Fruit fly (Drosophila melanogaster) whole organism, embryonic: ENCODE measurements around the gene gfzf.
A peak's percentile ranks its signal among the peaks of the same experiment; 100 is the strongest.

ENCODE experiments used
- BtbVII ChIP-seq: fragments of 200-800 bp; sonication (Bioruptor generic); optimal IDR thresholded peaks from 3 replicates; lab custom pipeline; 2017; ENCODE audit warnings: missing biosample characterization, mild to moderate bottlenecking, missing genetic modification characterization
- CG10321 ChIP-seq: fragments of 200-800 bp; sonication (Bioruptor generic); IDR thresholded peaks from 2 replicates; pipeline ENCODE4 v1.3.6; 2022; ENCODE audit warnings: missing biosample characterization, missing genetic modification characterization
- CG10654 ChIP-seq: fragments of 200-800 bp; sonication (Bioruptor generic); optimal IDR thresholded peaks from 2 replicates; lab custom pipeline; 2016; ENCODE audit warnings: missing biosample characterization, missing genetic modification characterization
- CG12744 ChIP-seq: fragments of 200-800 bp; sonication (Bioruptor generic); optimal IDR thresholded peaks from 2 replicates; lab custom pipeline; 2016; ENCODE audit warnings: missing biosample characterization, missing genetic modification characterization
- CG12769 ChIP-seq: fragments of 200-800 bp; sonication (Bioruptor generic); optimal IDR thresholded peaks from 2 replicates; lab custom pipeline; 2019; ENCODE audit warnings: missing biosample characterization, mild to moderate bottlenecking, missing genetic modification characterization, moderate library complexity
- CG13775 ChIP-seq: fragments of 200-800 bp; sonication (Bioruptor generic); optimal IDR thresholded peaks from 3 replicates; lab custom pipeline; 2017; ENCODE audit warnings: missing biosample characterization, mild to moderate bottlenecking, missing genetic modification characterization
- CG15514 ChIP-seq: fragments of 200-800 bp; sonication (Bioruptor generic); optimal IDR thresholded peaks from 3 replicates; lab custom pipeline; 2017; ENCODE audit warnings: missing biosample characterization, missing genetic modification characterization, mild to moderate bottlenecking, moderate library complexity, missing genetic modification reagents
- CG1647 ChIP-seq: fragments of 200-800 bp; sonication (Bioruptor generic); optimal IDR thresholded peaks from 3 replicates; lab custom pipeline; 2016; ENCODE audit warnings: missing biosample characterization, missing genetic modification characterization
- CG18262 ChIP-seq: fragments of 200-800 bp; optimal IDR thresholded peaks from 3 replicates; lab custom pipeline; 2019; ENCODE audit warnings: missing biosample characterization, mild to moderate bottlenecking, missing genetic modification characterization, moderate library complexity
- CG1832 ChIP-seq: fragments of 200-800 bp; sonication (Bioruptor generic); optimal IDR thresholded peaks from 2 replicates; lab custom pipeline; 2017; ENCODE audit warnings: missing biosample characterization, mild to moderate bottlenecking, missing genetic modification characterization, inconsistent platforms
- CG2202 ChIP-seq: fragments of 200-800 bp; sonication (Bioruptor generic); optimal IDR thresholded peaks from 2 replicates; lab custom pipeline; 2018; ENCODE audit warnings: missing biosample characterization, mild to moderate bottlenecking, missing genetic modification characterization
- CG2678 ChIP-seq: fragments of 200-800 bp; sonication (Bioruptor generic); optimal IDR thresholded peaks from 3 replicates; lab custom pipeline; 2019; ENCODE audit warnings: missing biosample characterization, mild to moderate bottlenecking, missing genetic modification characterization, moderate library complexity
- CG33213 ChIP-seq: fragments of 200-800 bp; sonication (Bioruptor generic); optimal IDR thresholded peaks from 3 replicates; lab custom pipeline; 2016; ENCODE audit warnings: missing biosample characterization, missing genetic modification characterization
- CG3995 ChIP-seq: fragments of 200-800 bp; sonication (Bioruptor generic); optimal IDR thresholded peaks from 3 replicates; lab custom pipeline; 2016; ENCODE audit warnings: missing biosample characterization, missing genetic modification characterization
- CG5245 ChIP-seq: fragments of 200-800 bp; sonication (Bioruptor generic); optimal IDR thresholded peaks from 3 replicates; lab custom pipeline; 2016; ENCODE audit warnings: missing biosample characterization, missing genetic modification characterization
- CG7839 ChIP-seq: fragments of 200-800 bp; sonication (Bioruptor generic); optimal IDR thresholded peaks from 3 replicates; lab custom pipeline; 2018; ENCODE audit warnings: missing biosample characterization, mild to moderate bottlenecking, missing genetic modification characterization, moderate library complexity
- CG8290 ChIP-seq, 3 experiments: fragments of 200-800 bp; sonication (Bioruptor generic); optimal IDR thresholded peaks; 2 replicates each; lab custom pipeline; 2016 to 2019; ENCODE audit warnings: missing biosample characterization in 3 of 3, missing genetic modification characterization in 3 of 3, mild to moderate bottlenecking in 2 of 3, moderate library complexity in 1 of 3
- CG8924 ChIP-seq: fragments of 200-800 bp; optimal IDR thresholded peaks from 3 replicates; lab custom pipeline; 2019; ENCODE audit warnings: missing biosample characterization, mild to moderate bottlenecking, missing genetic modification characterization, moderate library complexity
- Dek ChIP-seq: fragments of 200-800 bp; sonication (Bioruptor generic); optimal IDR thresholded peaks from 3 replicates; lab custom pipeline; 2019; ENCODE audit warnings: missing biosample characterization, mild to moderate bottlenecking, missing genetic modification characterization, moderate library complexity
- HLHmδ ChIP-seq: fragments of 200-800 bp; sonication (Bioruptor generic); optimal IDR thresholded peaks from 2 replicates; lab custom pipeline; 2018; ENCODE audit warnings: missing biosample characterization, mild to moderate bottlenecking, missing genetic modification characterization, moderate library complexity
- Hr78 ChIP-seq, 2 experiments: fragments of 200-800 bp in 1 of 2; fragments of >200 bp in 1 of 2; sonication (Bioruptor generic) in 1 of 2; optimal IDR thresholded peaks; 2 replicates each; lab custom pipeline; 2017 to 2019; ENCODE audit warnings: missing biosample characterization in 2 of 2, missing genetic modification characterization in 2 of 2, mild to moderate bottlenecking in 1 of 2, moderate library complexity in 1 of 2
- Jarid2 ChIP-seq: fragments of 200-800 bp; sonication (Bioruptor generic); optimal IDR thresholded peaks from 3 replicates; lab custom pipeline; 2017; ENCODE audit warnings: mild to moderate bottlenecking, missing biosample characterization, missing genetic modification reagents, missing genetic modification characterization
- NK7.1 ChIP-seq: fragments of 200-800 bp; sonication (Bioruptor generic); optimal IDR thresholded peaks from 3 replicates; lab custom pipeline; 2016; ENCODE audit warnings: missing biosample characterization, missing genetic modification characterization
- Pdp1 ChIP-seq, 2 experiments: fragments of 200-800 bp; sonication (Bioruptor generic); optimal IDR thresholded peaks; 3 replicates each; lab custom pipeline; 2016; ENCODE audit warnings: missing biosample characterization in 2 of 2, missing genetic modification characterization in 2 of 2, mild to moderate bottlenecking in 1 of 2, moderate library complexity in 1 of 2
- Sox100B ChIP-seq: fragments of 200-800 bp; sonication (Bioruptor generic); optimal IDR thresholded peaks from 3 replicates; lab custom pipeline; 2018; ENCODE audit warnings: missing biosample characterization, mild to moderate bottlenecking, missing genetic modification characterization
- Sry-δ ChIP-seq: fragments of 200-800 bp; sonication (Bioruptor generic); optimal IDR thresholded peaks from 2 replicates; lab custom pipeline; 2016; ENCODE audit warnings: missing biosample characterization, missing genetic modification characterization
- Ssrp ChIP-seq: fragments of 200-800 bp; sonication (Bioruptor generic); optimal IDR thresholded peaks from 2 replicates; lab custom pipeline; 2018; ENCODE audit warnings: missing biosample characterization, mild to moderate bottlenecking, missing genetic modification characterization, moderate library complexity
- Trl ChIP-seq, 3 experiments: fragments of >200 bp in 2 of 3; fragments of 200-800 bp in 1 of 3; sonication (Bioruptor generic) in 1 of 3; optimal IDR thresholded peaks; 2 replicates in 1 of 3; 3 replicates in 2 of 3; lab custom pipeline; 2016 to 2017; ENCODE audit warnings: missing biosample characterization in 1 of 3, missing genetic modification characterization in 1 of 3
- Xbp1 ChIP-seq: fragments of 200-800 bp; sonication (Bioruptor generic); optimal IDR thresholded peaks from 3 replicates; lab custom pipeline; 2016; ENCODE audit warnings: missing biosample characterization, mild to moderate bottlenecking, missing genetic modification characterization
- abd-A ChIP-seq: fragments of 200-800 bp; sonication (Bioruptor generic); optimal IDR thresholded peaks from 3 replicates; lab custom pipeline; 2019; ENCODE audit warnings: missing biosample characterization, mild to moderate bottlenecking, missing genetic modification characterization, moderate library complexity
- btn ChIP-seq: fragments of 200-800 bp; sonication (Bioruptor generic); optimal IDR thresholded peaks from 2 replicates; lab custom pipeline; 2016; ENCODE audit warnings: missing biosample characterization, missing genetic modification characterization
- cg ChIP-seq: fragments of 200-800 bp; sonication (Bioruptor generic); optimal IDR thresholded peaks from 3 replicates; lab custom pipeline; 2019; ENCODE audit warnings: missing biosample characterization, mild to moderate bottlenecking, missing genetic modification characterization, moderate library complexity
- crp ChIP-seq, 2 experiments: fragments of 200-800 bp; sonication (Bioruptor generic); optimal IDR thresholded peaks; 2 replicates in 1 of 2; 3 replicates in 1 of 2; lab custom pipeline; 2017; ENCODE audit warnings: missing biosample characterization in 2 of 2, missing genetic modification characterization in 2 of 2, mild to moderate bottlenecking in 1 of 2, moderate library complexity in 1 of 2
- dati ChIP-seq: fragments of 200-800 bp; sonication (Bioruptor generic); IDR thresholded peaks from 2 replicates; pipeline ENCODE4 v1.3.6; 2022; ENCODE audit warnings: missing biosample characterization, missing genetic modification characterization
- disco-r ChIP-seq: fragments of 200-800 bp; sonication (Bioruptor generic); optimal IDR thresholded peaks from 2 replicates; lab custom pipeline; 2016; ENCODE audit warnings: missing biosample characterization, missing genetic modification characterization
- exex ChIP-seq: fragments of 200-800 bp; sonication (Bioruptor generic); optimal IDR thresholded peaks from 4 replicates; lab custom pipeline; 2018; ENCODE audit warnings: missing biosample characterization, mild to moderate bottlenecking, missing genetic modification characterization, moderate library complexity
- gem ChIP-seq: fragments of 200-800 bp; sonication (Bioruptor generic); optimal IDR thresholded peaks from 2 replicates; lab custom pipeline; 2019; ENCODE audit warnings: missing biosample characterization, mild to moderate bottlenecking, missing genetic modification characterization, moderate library complexity
- gro ChIP-seq: fragments of 200-800 bp; sonication (Bioruptor generic); optimal IDR thresholded peaks from 2 replicates; lab custom pipeline; 2016; ENCODE audit warnings: missing biosample characterization, missing genetic modification characterization
- maf-S ChIP-seq: fragments of 200-800 bp; sonication (Bioruptor generic); optimal IDR thresholded peaks from 2 replicates; lab custom pipeline; 2016; ENCODE audit warnings: missing biosample characterization, missing genetic modification characterization
- mam ChIP-seq: fragments of 200-800 bp; sonication (Bioruptor generic); optimal IDR thresholded peaks from 3 replicates; lab custom pipeline; 2016; ENCODE audit warnings: missing biosample characterization, missing genetic modification characterization
- sd ChIP-seq: fragments of 200-800 bp; sonication (Bioruptor generic); optimal IDR thresholded peaks from 3 replicates; lab custom pipeline; 2018; ENCODE audit warnings: missing biosample characterization, mild to moderate bottlenecking, missing genetic modification characterization, moderate library complexity
- sim ChIP-seq: fragments of 200-800 bp; sonication (Bioruptor generic); IDR thresholded peaks from 2 replicates; pipeline ENCODE4 v1.3.6; 2022; ENCODE audit warnings: missing biosample characterization, missing genetic modification characterization
- usp ChIP-seq: fragments of >200 bp; optimal IDR thresholded peaks from 2 replicates; lab custom pipeline; 2017; ENCODE audit warnings: missing biosample characterization, missing genetic modification characterization
- yki ChIP-seq: fragments of >200 bp; optimal IDR thresholded peaks from 3 replicates; lab custom pipeline; 2018

The gfzf gene

dm6 chr3R:7108589-7109312 is 42.0 kb downstream of the gfzf start (continued):
- peak; percentile 91 for TF ChIP-seq btn (GFP tag; lab: Kevin White, UChicago)
- TF ChIP-seq CG13775 (GFP tag; lab: Kevin White, UChicago): peak; percentile 94
- peak; percentile 99 for TF ChIP-seq CG18262
- peak; percentile 88 for TF ChIP-seq NK7.1 (GFP tag; lab: Kevin White, UChicago)
- no peak for TF ChIP-seq dati
- peak; percentile 98 for TF ChIP-seq CG8924

dm6 chr3R:7107713-7108588 is 42.8 kb downstream of the gfzf start:
- TF ChIP-seq CG33213 (GFP tag; lab: Kevin White, UChicago): no peak
- TF ChIP-seq CG8924: peak; percentile 67
- no peak for TF ChIP-seq CG3995
- TF ChIP-seq CG2678 (tag; lab: Kevin White, UChicago): peak; percentile 27
- peak; percentile 45 for TF ChIP-seq sd (tag; lab: Kevin White, UChicago)
- no peak for TF ChIP-seq disco-r (GFP tag; lab: Kevin White, UChicago)
- TF ChIP-seq CG8290 (GFP tag; optimal IDR thresholded peaks at IDR 0.05; lab: Kevin White, UChicago): no peak
- TF ChIP-seq CG8290 (tag; optimal IDR thresholded peaks at IDR 0.05; lab: Kevin White, UChicago): peak in 1 of 2 experiments; percentile 14
- peak; percentile 96 for TF ChIP-seq yki (lab: Kevin White, UChicago)
- TF ChIP-seq cg: peak; percentile 78
- peak; percentile 32 for TF ChIP-seq gem (tag; lab: Kevin White, UChicago)
- TF ChIP-seq CG10321 (GFP tag; lab: Robert Waterston, UW): no peak
- no peak for TF ChIP-seq CG15514 (GFP tag; lab: Kevin White, UChicago)
- TF ChIP-seq Ssrp (tag; lab: Kevin White, UChicago): peak; percentile 45
- TF ChIP-seq Sry-δ (GFP tag; lab: Kevin White, UChicago): no peak
- peak; percentile 39 for TF ChIP-seq CG18262
- no peak for TF ChIP-seq CG10654
- no peak for TF ChIP-seq CG2202
- TF ChIP-seq CG1647: peak; percentile 19
- peak in 1 of 2 experiments; percentile 14 for TF ChIP-seq Hr78 (GFP tag; optimal IDR thresholded peaks at IDR 0.05; lab: Kevin White, UChicago)
- peak; percentile 27 for TF ChIP-seq BtbVII (GFP tag; lab: Kevin White, UChicago)
- peak; percentile 12 for TF ChIP-seq mam (GFP tag; lab: Kevin White, UChicago)
- no peak for TF ChIP-seq sim (GFP tag; lab: Robert Waterston, UW)
- peak; percentile 36 for TF ChIP-seq gro (GFP tag; lab: Kevin White, UChicago)
- no peak for TF ChIP-seq CG12744 (GFP tag; lab: Kevin White, UChicago)
- peak; percentile 83 to 97 for TF ChIP-seq Trl (optimal IDR thresholded peaks at IDR 0.05; lab: Kevin White, UChicago)
- TF ChIP-seq Trl (GFP tag; optimal IDR thresholded peaks at IDR 0.05; lab: Kevin White, UChicago): peak; percentile 39
- no peak for TF ChIP-seq exex
- peak; percentile 68 for TF ChIP-seq abd-A (tag; lab: Kevin White, UChicago)
- TF ChIP-seq CG5245: no peak
- TF ChIP-seq Dek (tag; lab: Kevin White, UChicago): no peak
- no peak for TF ChIP-seq Sox100B (GFP tag; lab: Kevin White, UChicago)
- TF ChIP-seq crp (GFP tag; optimal IDR thresholded peaks at IDR 0.05; lab: Kevin White, UChicago): no peak
- TF ChIP-seq Pdp1 (GFP tag; optimal IDR thresholded peaks at IDR 0.05; lab: Kevin White, UChicago): peak in 1 of 2 experiments; percentile 35
- peak; percentile 37 for TF ChIP-seq HLHmδ (GFP tag; lab: Kevin White, UChicago)
- peak; percentile 52 for TF ChIP-seq Jarid2 (GFP tag; lab: Kevin White, UChicago)
- TF ChIP-seq maf-S (GFP tag; lab: Kevin White, UChicago): no peak
- TF ChIP-seq CG12769 (tag; lab: Kevin White, UChicago): peak; percentile 56
- TF ChIP-seq CG1832 (GFP tag; lab: Kevin White, UChicago): peak; percentile 26
- TF ChIP-seq Xbp1: no peak
- TF ChIP-seq CG7839: peak; percentile 26
- TF ChIP-seq usp: no peak
